Worm (Caenorhabditis elegans) whole organism, mixed stage, embryonic: ENCODE measurements around the gene Y41C4A.11.

Experiments used
- cnd-1 ChIP-seq: fragments of 200-800 bp; sonication (Bioruptor generic); optimal IDR thresholded peaks from 2 replicates; lab custom pipeline; 2018; ENCODE audit warnings: mild to moderate bottlenecking, missing genetic modification characterization, missing compliant biosample characterization
- nhr-2 ChIP-seq: fragments of 150-350 bp; optimal IDR thresholded peaks from 2 replicates; lab custom pipeline; 2014; ENCODE audit warnings: missing biosample characterization, missing genetic modification characterization
- nhr-28 ChIP-seq: fragments of 150-350 bp; optimal IDR thresholded peaks from 2 replicates; lab custom pipeline; 2014; ENCODE audit warnings: missing biosample characterization, missing genetic modification characterization
- sem-2 ChIP-seq: fragments of 200-800 bp; sonication (Bioruptor generic); optimal IDR thresholded peaks from 2 replicates; lab custom pipeline; 2018; ENCODE audit warnings: mild to moderate bottlenecking, missing genetic modification characterization, missing compliant biosample characterization
- unc-62 ChIP-seq: fragments of 150-350 bp; optimal IDR thresholded peaks from 2 replicates; lab custom pipeline; 2014; ENCODE audit warnings: missing biosample characterization, missing genetic modification reagents, missing genetic modification characterization
- zip-8 ChIP-seq: fragments of 150-350 bp; optimal IDR thresholded peaks from 2 replicates; lab custom pipeline; 2014; ENCODE audit warnings: missing biosample characterization, missing genetic modification characterization
- ztf-11 ChIP-seq: fragments of 150-350 bp; optimal IDR thresholded peaks from 2 replicates; lab custom pipeline; 2014; ENCODE audit warnings: missing biosample characterization, missing genetic modification characterization

ce11 chrIII:11704377-11704978, 15.2 kb upstream of the Y41C4A.11 start:
- TF ChIP-seq cnd-1 (tag; lab: Kevin White, UChicago) = no peak
- no peak for TF ChIP-seq unc-62
- TF ChIP-seq sem-2 (GFP tag; lab: Kevin White, UChicago) = no peak
- TF ChIP-seq nhr-2 = no peak
- no peak for TF ChIP-seq zip-8
- no peak for TF ChIP-seq nhr-28
- TF ChIP-seq ztf-11 (tag; lab: Kevin White, UChicago) = no peak
